Fruit fly (Drosophila melanogaster) whole organism, pupa: Measurements from ENCODE around the gene fwd.

Experiments
- CG13204 ChIP-seq: fragments of 200-800 bp; sonication (Bioruptor generic); optimal IDR thresholded peaks from 2 replicates; lab custom pipeline; 2018; ENCODE audit warnings: missing biosample characterization, mild to moderate bottlenecking, missing genetic modification characterization, moderate library complexity
- CG15710 ChIP-seq: fragments of 200-800 bp; sonication (Bioruptor generic); optimal IDR thresholded peaks from 2 replicates; lab custom pipeline; 2018; ENCODE audit warnings: missing biosample characterization, mild to moderate bottlenecking, missing genetic modification characterization, moderate library complexity
- CG17806 ChIP-seq: fragments of 200-800 bp; sonication (Bioruptor generic); optimal IDR thresholded peaks from 2 replicates; lab custom pipeline; 2018; ENCODE audit warnings: missing biosample characterization, mild to moderate bottlenecking, missing genetic modification characterization, moderate library complexity
- CG8159 ChIP-seq: fragments of 200-800 bp; sonication (Bioruptor generic); optimal IDR thresholded peaks from 3 replicates; lab custom pipeline; 2018; ENCODE audit warnings: missing biosample characterization, mild to moderate bottlenecking, missing genetic modification characterization, moderate library complexity
- Pif1A ChIP-seq: fragments of 200-800 bp; sonication (Bioruptor generic); optimal IDR thresholded peaks from 3 replicates; lab custom pipeline; 2016; ENCODE audit warnings: missing biosample characterization, missing genetic modification characterization

- TF ChIP-seq CG8159 (tag; lab: Kevin White, UChicago): no peak
- TF ChIP-seq Pif1A (GFP tag; lab: Kevin White, UChicago): no peak
- TF ChIP-seq CG13204 (GFP tag; lab: Kevin White, UChicago): no peak
- no peak for TF ChIP-seq CG17806
- no peak for TF ChIP-seq CG15710 (tag; lab: Kevin White, UChicago)
These were observed 1.8 kb upstream of the fwd start for dm6 chr3L:321495-321894.
